Worm (Caenorhabditis elegans) whole organism, young adult: ENCODE data around the gene tbc-6.

ENCODE experiments used
- B0035.1 ChIP-seq: sonication (generic microtip); optimal IDR thresholded peaks from 2 replicates; lab custom pipeline; 2016; ENCODE audit warnings: missing genetic modification characterization, mild to moderate bottlenecking, missing compliant biosample characterization, missing genotype, missing genetic modification reagents
- C06A6.2 ChIP-seq: fragments of 200-800 bp; sonication (Bioruptor generic); conservative IDR thresholded peaks from 2 replicates; pipeline ENCODE4 v1.3.6; 2022; ENCODE audit warnings: missing genetic modification characterization, missing compliant biosample characterization
- D2030.7 ChIP-seq: fragments of 200-800 bp; sonication (Bioruptor generic); IDR thresholded peaks from 2 replicates; pipeline ENCODE4 v1.3.6; 2022; ENCODE audit warnings: missing genetic modification reagents, missing genetic modification characterization, missing compliant biosample characterization
- F10E7.11 ChIP-seq: sonication (generic microtip); optimal IDR thresholded peaks from 2 replicates; lab custom pipeline; 2017; ENCODE audit warnings: mild to moderate bottlenecking, missing genetic modification characterization, moderate library complexity, missing compliant biosample characterization
- F22D6.2 ChIP-seq: sonication (generic microtip); optimal IDR thresholded peaks from 2 replicates; lab custom pipeline; 2016; ENCODE audit warnings: mild to moderate bottlenecking, missing genetic modification characterization, missing compliant biosample characterization
- F33H1.4 ChIP-seq: fragments of 200-800 bp; sonication (Bioruptor generic); IDR thresholded peaks from 2 replicates; pipeline ENCODE4 v1.3.6; 2022; ENCODE audit warnings: missing genetic modification reagents, missing genetic modification characterization, missing compliant biosample characterization
- F52B5.7 ChIP-seq: sonication (generic microtip); optimal IDR thresholded peaks from 2 replicates; lab custom pipeline; 2016; ENCODE audit warnings: mild to moderate bottlenecking, missing genetic modification characterization, missing compliant biosample characterization
- K12H6.12 ChIP-seq: fragments of 200-800 bp; sonication (Bioruptor generic); optimal IDR thresholded peaks from 2 replicates; lab custom pipeline; 2018; ENCODE audit warnings: mild to moderate bottlenecking, missing genetic modification characterization, missing compliant biosample characterization
- ama-1 ChIP-seq, 3 experiments: fragments of 150-350 bp in 1 of 3; sonication (generic microtip) in 2 of 3; optimal IDR thresholded peaks; 2 replicates each; lab custom pipeline; 2014 to 2018; ENCODE audit warnings: missing biosample characterization in 2 of 3, missing genetic modification characterization in 2 of 3, missing genetic modification reagents in 2 of 3
- aptf-2 ChIP-seq: fragments of 200-800 bp; sonication (Bioruptor generic); conservative IDR thresholded peaks from 2 replicates; pipeline ENCODE4 v1.3.6; 2022; ENCODE audit warnings: missing genetic modification reagents, missing genetic modification characterization, missing compliant biosample characterization
- athp-1 ChIP-seq: sonication (generic microtip); optimal IDR thresholded peaks from 2 replicates; lab custom pipeline; 2017; ENCODE audit warnings: mild to moderate bottlenecking, missing genetic modification characterization, missing compliant biosample characterization
- bed-1 ChIP-seq: fragments of 200-800 bp; sonication (Bioruptor generic); IDR thresholded peaks from 2 replicates; pipeline ENCODE4 v1.3.6; 2022; ENCODE audit warnings: missing genetic modification reagents, missing genetic modification characterization, missing compliant biosample characterization
- cebp-2 ChIP-seq: fragments of 200-800 bp; sonication (Bioruptor generic); IDR thresholded peaks from 2 replicates; pipeline ENCODE4 v1.3.6; 2022; ENCODE audit warnings: missing genetic modification characterization, missing compliant biosample characterization
- ceh-100 ChIP-seq: fragments of 200-800 bp; sonication (Bioruptor generic); IDR thresholded peaks from 2 replicates; pipeline ENCODE4 v1.3.6; 2022; ENCODE audit warnings: missing genetic modification reagents, missing genetic modification characterization, missing compliant biosample characterization
- ceh-58 ChIP-seq: fragments of 200-800 bp; sonication (Bioruptor generic); IDR thresholded peaks from 2 replicates; pipeline ENCODE4 v1.3.6; 2022; ENCODE audit warnings: missing genetic modification characterization, missing compliant biosample characterization
- ceh-79 ChIP-seq: sonication (generic microtip); optimal IDR thresholded peaks from 2 replicates; lab custom pipeline; 2017; ENCODE audit warnings: mild to moderate bottlenecking, missing genetic modification characterization, missing compliant biosample characterization
- ceh-91 ChIP-seq: fragments of 200-800 bp; sonication (Bioruptor generic); IDR thresholded peaks from 2 replicates; pipeline ENCODE4 v1.3.6; 2022; ENCODE audit warnings: missing genetic modification reagents, missing genetic modification characterization, missing compliant biosample characterization
- chd-7 ChIP-seq: sonication (generic microtip); optimal IDR thresholded peaks from 2 replicates; lab custom pipeline; 2016; ENCODE audit warnings: mild to moderate bottlenecking, missing genetic modification characterization, moderate library complexity, missing compliant biosample characterization
- dox-1 ChIP-seq: fragments of 200-800 bp; sonication (Bioruptor generic); IDR thresholded peaks from 2 replicates; pipeline ENCODE4 v1.3.6; 2022; ENCODE audit warnings: missing genetic modification reagents, missing genetic modification characterization, missing compliant biosample characterization
- dpff-1 ChIP-seq: sonication (generic microtip); optimal IDR thresholded peaks from 2 replicates; lab custom pipeline; 2017; ENCODE audit warnings: mild to moderate bottlenecking, missing genetic modification characterization, missing compliant biosample characterization
- dpl-1 ChIP-seq: fragments of 150-350 bp; optimal IDR thresholded peaks from 2 replicates; lab custom pipeline; 2014; ENCODE audit warnings: missing biosample characterization, missing genetic modification reagents, missing genetic modification characterization
- egl-44 ChIP-seq: fragments of 200-800 bp; sonication (Bioruptor generic); IDR thresholded peaks from 2 replicates; pipeline ENCODE4 v1.3.6; 2022; ENCODE audit warnings: missing genetic modification reagents, missing genetic modification characterization, missing compliant biosample characterization
- egrh-3 ChIP-seq: fragments of 200-800 bp; sonication (Bioruptor generic); IDR thresholded peaks from 2 replicates; pipeline ENCODE4 v1.3.6; 2022; ENCODE audit warnings: missing genetic modification reagents, missing genetic modification characterization, missing compliant biosample characterization
- him-1 ChIP-seq: sonication (generic microtip); optimal IDR thresholded peaks from 2 replicates; lab custom pipeline; 2016; ENCODE audit warnings: missing genotype, missing genetic modification reagents, missing genetic modification characterization, missing compliant biosample characterization
- hlh-26 ChIP-seq: fragments of 200-800 bp; sonication (Bioruptor generic); conservative IDR thresholded peaks from 2 replicates; pipeline ENCODE4 v1.3.6; 2022; ENCODE audit warnings: missing genetic modification reagents, missing genetic modification characterization, missing compliant biosample characterization
- hmg-20 ChIP-seq: fragments of 200-800 bp; sonication (Bioruptor generic); IDR thresholded peaks from 2 replicates; pipeline ENCODE4 v1.3.6; 2022; ENCODE audit warnings: missing genetic modification reagents, missing genetic modification characterization, missing compliant biosample characterization
- hrde-1 ChIP-seq: sonication (generic microtip); optimal IDR thresholded peaks from 2 replicates; lab custom pipeline; 2016; ENCODE audit warnings: missing genetic modification characterization, mild to moderate bottlenecking, missing compliant biosample characterization, moderate library complexity, missing genotype, missing genetic modification reagents, borderline replicate concordance
- hsf-1 ChIP-seq: fragments of 200-800 bp; sonication (Bioruptor generic); IDR thresholded peaks from 2 replicates; pipeline ENCODE4 v1.3.6; 2022; ENCODE audit warnings: missing genetic modification reagents, missing genetic modification characterization, missing compliant biosample characterization
- lag-1 ChIP-seq: fragments of 200-800 bp; sonication (Bioruptor generic); IDR thresholded peaks from 2 replicates; pipeline ENCODE4 v1.3.6; 2022; ENCODE audit warnings: missing genetic modification reagents, missing genetic modification characterization, missing compliant biosample characterization
- let-526 ChIP-seq: fragments of 200-800 bp; sonication (Bioruptor generic); IDR thresholded peaks from 2 replicates; pipeline ENCODE4 v1.3.6; 2022; ENCODE audit warnings: missing genetic modification reagents, missing genetic modification characterization, missing compliant biosample characterization
- lin-54 ChIP-seq: fragments of 200-800 bp; sonication (Bioruptor generic); optimal IDR thresholded peaks from 2 replicates; lab custom pipeline; 2018; ENCODE audit warnings: mild to moderate bottlenecking, missing genetic modification characterization, missing compliant biosample characterization
- lir-1 ChIP-seq: fragments of 200-800 bp; sonication (Bioruptor generic); conservative IDR thresholded peaks from 2 replicates; pipeline ENCODE4 v1.3.6; 2022; ENCODE audit warnings: missing genetic modification reagents, missing genetic modification characterization, missing compliant biosample characterization
- nfya-1 ChIP-seq: sonication (generic microtip); optimal IDR thresholded peaks from 2 replicates; lab custom pipeline; 2017; ENCODE audit warnings: antibody characterized with exemption, missing compliant biosample characterization, missing genetic modification characterization, borderline replicate concordance; ENCODE audit not compliant: insufficient read depth
- rec-8 ChIP-seq, 2 experiments: sonication (generic microtip); optimal IDR thresholded peaks; 2 replicates each; lab custom pipeline; 2016; ENCODE audit warnings: mild to moderate bottlenecking in 2 of 2, missing genetic modification characterization in 2 of 2, missing genetic modification reagents in 2 of 2, missing genotype in 2 of 2, missing biosample characterization in 1 of 2, missing compliant biosample characterization in 1 of 2, moderate library complexity in 1 of 2
- sea-2 ChIP-seq: fragments of 200-800 bp; sonication (Bioruptor generic); IDR thresholded peaks from 2 replicates; pipeline ENCODE4 v1.3.6; 2022; ENCODE audit warnings: missing genetic modification characterization, missing compliant biosample characterization
- snpc-1.1 ChIP-seq: sonication (generic microtip); optimal IDR thresholded peaks from 2 replicates; lab custom pipeline; 2017; ENCODE audit warnings: missing genetic modification characterization, mild to moderate bottlenecking, missing compliant biosample characterization, antibody characterized with exemption, moderate library complexity, missing genotype, missing genetic modification reagents; ENCODE audit not compliant: insufficient read depth
- snpc-1.3 ChIP-seq: sonication (generic microtip); optimal IDR thresholded peaks from 2 replicates; lab custom pipeline; 2017; ENCODE audit warnings: missing genetic modification characterization, mild to moderate bottlenecking, missing compliant biosample characterization, antibody characterized with exemption, moderate library complexity, missing genotype, missing genetic modification reagents; ENCODE audit not compliant: insufficient read depth
- unc-62 ChIP-seq: fragments of 150-350 bp; optimal IDR thresholded peaks from 2 replicates; lab custom pipeline; 2014; ENCODE audit warnings: missing biosample characterization, missing genetic modification reagents, missing genetic modification characterization
- ztf-18 ChIP-seq: sonication (generic microtip); optimal IDR thresholded peaks from 2 replicates; lab custom pipeline; 2016; ENCODE audit warnings: missing genotype, mild to moderate bottlenecking, missing genetic modification characterization, missing compliant biosample characterization
- ztf-22 ChIP-seq: fragments of 200-800 bp; sonication (Bioruptor generic); optimal IDR thresholded peaks from 2 replicates; lab custom pipeline; 2018; ENCODE audit warnings: mild to moderate bottlenecking, missing genetic modification characterization, moderate library complexity, missing compliant biosample characterization
- ztf-6 ChIP-seq: fragments of 200-800 bp; sonication (Bioruptor generic); IDR thresholded peaks from 2 replicates; pipeline ENCODE4 v1.3.6; 2022; ENCODE audit warnings: missing genetic modification reagents, missing genetic modification characterization, missing compliant biosample characterization

Gene tbc-6

DNA sequence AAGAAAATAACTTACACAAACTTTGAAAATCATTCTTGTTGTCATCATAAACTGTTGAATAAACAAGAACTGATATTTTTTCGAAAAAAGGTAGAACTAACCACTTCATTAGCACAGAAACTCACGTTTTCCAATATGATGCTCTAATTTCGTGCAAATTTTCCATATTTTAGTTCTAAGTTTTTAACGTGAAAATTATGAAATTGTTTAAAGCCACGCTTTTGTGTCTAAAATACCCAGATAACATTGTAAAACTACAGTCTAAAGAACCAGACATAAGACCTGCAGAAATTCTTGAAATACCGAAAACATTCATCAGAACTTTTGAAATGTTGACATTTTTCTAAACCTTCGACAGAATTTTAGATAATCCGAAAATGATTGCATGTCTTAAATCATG lies 40.8 kb upstream of the tbc-6 start, which contains the start of gene F31E8.5:
Gene F31E8.5 (minus strand): TSS at position 101 of the 400 bp plus-strand sequence.
- TF ChIP-seq lin-54 (GFP tag; lab: Kevin White, UChicago) = no peak
- no peak for TF ChIP-seq F52B5.7
- no peak for TF ChIP-seq him-1
- no peak for TF ChIP-seq hrde-1
- TF ChIP-seq egl-44 = no peak
- no peak for TF ChIP-seq dpl-1
- TF ChIP-seq athp-1 (tag; lab: Kevin White, UChicago) = no peak
- TF ChIP-seq ceh-79 (tag; lab: Kevin White, UChicago) = no peak
- no peak for TF ChIP-seq unc-62 (GFP tag; lab: Kevin White, UChicago)
- TF ChIP-seq dox-1 = no peak
- TF ChIP-seq chd-7 (tag; lab: Kevin White, UChicago) = no peak
- TF ChIP-seq aptf-2 = no peak
- TF ChIP-seq F33H1.4 = no peak
- no peak for TF ChIP-seq lir-1 (GFP tag; lab: Robert Waterston, UW)
- TF ChIP-seq dpff-1 (tag; lab: Kevin White, UChicago) = no peak

- TF ChIP-seq let-526 = no peak
- no peak for TF ChIP-seq ztf-6 (GFP tag; lab: Robert Waterston, UW)
- no peak for TF ChIP-seq ceh-100 (GFP tag; lab: Robert Waterston, UW)
- peak; percentile 8 for TF ChIP-seq K12H6.12 (tag; lab: Kevin White, UChicago)
Measured at ce11 chrII:6808539-6808938, 39.4 kb upstream of the tbc-6 start.

- no peak for TF ChIP-seq ceh-58 (GFP tag; lab: Robert Waterston, UW)
- no peak for TF ChIP-seq snpc-1.3 (tag; lab: Kevin White, UChicago)
- no peak for TF ChIP-seq dox-1
- TF ChIP-seq F10E7.11 = no peak
Measured at ce11 chrII:6810663-6811062, 37.3 kb upstream of the tbc-6 start, which contains the start of gene snt-1. TSS of gene snt-1 (plus strand) at chrII:6810963.

ce11 chrII:6812514-6812913 lies 35.4 kb upstream of the tbc-6 start:
- no peak for TF ChIP-seq bed-1 (GFP tag; lab: Robert Waterston, UW)
- TF ChIP-seq snpc-1.1 (tag; lab: Kevin White, UChicago) = no peak
- no peak for TF ChIP-seq F10E7.11
- no peak for TF ChIP-seq ztf-18 (tag; lab: Kevin White, UChicago)

DNA sequence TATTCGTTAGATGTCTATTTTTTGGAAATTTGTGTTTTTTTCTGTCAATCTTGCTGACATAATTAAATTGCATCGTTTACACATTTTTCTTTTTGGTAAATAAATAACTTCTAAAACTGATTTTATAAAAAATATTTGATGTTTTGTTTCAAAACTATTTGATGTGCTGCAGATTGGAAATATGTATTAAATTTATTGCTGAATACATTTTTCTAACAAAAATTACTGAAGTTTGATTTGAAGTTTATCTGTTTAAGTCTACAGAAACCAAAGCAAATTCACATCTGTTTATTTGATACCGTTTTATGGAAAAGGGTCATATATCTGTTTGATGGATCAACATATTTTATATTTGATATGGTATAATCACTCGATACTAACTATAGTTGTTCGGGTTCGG lies 31.6 kb upstream of the tbc-6 start:
- TF ChIP-seq unc-62 (GFP tag; lab: Kevin White, UChicago) (no peak), lag-1 (GFP tag; lab: Robert Waterston, UW) (no peak), F22D6.2 (tag; lab: Kevin White, UChicago) (no peak), nfya-1 (tag; lab: Kevin White, UChicago) (no peak), hlh-26 (GFP tag; lab: Robert Waterston, UW) (no peak), ama-1 (optimal IDR thresholded peaks at IDR 0.05; lab: Kevin White, UChicago) (no peak), ama-1 (GFP tag; optimal IDR thresholded peaks at IDR 0.05; lab: Kevin White, UChicago) (no peak), let-526 (no peak), C06A6.2 (GFP tag; lab: Robert Waterston, UW) (no peak), hmg-20 (no peak), B0035.1 (tag; lab: Kevin White, UChicago) (no peak), ceh-91 (GFP tag; lab: Robert Waterston, UW) (no peak), sea-2 (GFP tag; lab: Robert Waterston, UW) (no peak), rec-8 (tag; optimal IDR thresholded peaks at IDR 0.05; lab: Kevin White, UChicago) (no peak), egrh-3 (no peak), ceh-79 (tag; lab: Kevin White, UChicago) (no peak), cebp-2 (no peak), ztf-22 (no peak), hsf-1 (no peak), D2030.7 (GFP tag; lab: Robert Waterston, UW) (no peak), snpc-1.1 (tag; lab: Kevin White, UChicago) (no peak)
